Worm (Caenorhabditis elegans) whole organism, early embryonic: ENCODE results near the gene srh-190.

Experiments used
- hnd-1 ChIP-seq: sonication (generic microtip); optimal IDR thresholded peaks from 2 replicates; lab custom pipeline; 2016; ENCODE audit warnings: missing genetic modification characterization, missing compliant biosample characterization
- scrt-1 ChIP-seq: fragments of 200-800 bp; sonication (Bioruptor generic); IDR thresholded peaks from 2 replicates; pipeline ENCODE4 v1.3.6; 2022; ENCODE audit warnings: missing genetic modification characterization, missing compliant biosample characterization
- sea-1 ChIP-seq: fragments of 200-800 bp; sonication (Bioruptor generic); conservative IDR thresholded peaks from 2 replicates; pipeline ENCODE4 v1.3.6; 2022; ENCODE audit warnings: missing genetic modification characterization, missing compliant biosample characterization

- TF ChIP-seq scrt-1 (GFP tag; lab: Robert Waterston, UW) (no peak), sea-1 (GFP tag; lab: Robert Waterston, UW) (no peak), hnd-1 (tag; lab: Kevin White, UChicago) (no peak)
Observed at ce11 chrV:3865273-3865672, 37.6 kb upstream of the srh-190 start.
